Worm (Caenorhabditis elegans): ENCODE data around the gene col-173.

The col-173 gene

DNA sequence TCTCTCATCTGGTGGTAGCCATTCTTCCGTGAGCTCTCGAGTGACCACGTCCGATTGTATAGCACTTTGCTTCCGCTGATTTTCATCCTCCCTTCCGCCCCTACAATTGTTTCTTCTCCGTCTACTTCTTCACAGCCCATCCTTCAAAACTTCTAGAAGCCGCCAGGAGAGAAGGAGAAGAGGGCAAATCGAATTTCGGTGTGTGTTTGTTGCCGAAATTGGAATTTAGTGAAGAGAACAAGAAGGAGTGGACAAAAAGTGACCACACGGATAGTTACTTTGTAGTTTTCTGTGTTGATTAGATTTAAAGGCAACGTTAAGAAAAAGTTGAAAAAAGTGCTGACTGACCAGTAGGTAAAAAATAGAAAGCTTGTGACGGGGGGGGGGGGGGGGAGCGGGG lies 15.7 kb upstream of the col-173 start:
- no peak for TF ChIP-seq B0035.1 (tag; optimal IDR thresholded peaks at IDR 0.05)
- TF ChIP-seq egl-44 (GFP tag; IDR thresholded peaks at IDR 0.05) = no peak
- no peak for TF ChIP-seq him-1 (tag; optimal IDR thresholded peaks at IDR 0.05)
- no peak for TF ChIP-seq madf-6 (GFP tag; IDR thresholded peaks at IDR 0.05)
- TF ChIP-seq nfya-2 (GFP tag; IDR thresholded peaks at IDR 0.05) = no peak
- TF ChIP-seq egrh-3 (GFP tag; IDR thresholded peaks at IDR 0.05) = no peak
- no peak for TF ChIP-seq hmg-20 (GFP tag; IDR thresholded peaks at IDR 0.05)
- no peak for TF ChIP-seq lin-54 (GFP tag; optimal IDR thresholded peaks at IDR 0.05)

DNA sequence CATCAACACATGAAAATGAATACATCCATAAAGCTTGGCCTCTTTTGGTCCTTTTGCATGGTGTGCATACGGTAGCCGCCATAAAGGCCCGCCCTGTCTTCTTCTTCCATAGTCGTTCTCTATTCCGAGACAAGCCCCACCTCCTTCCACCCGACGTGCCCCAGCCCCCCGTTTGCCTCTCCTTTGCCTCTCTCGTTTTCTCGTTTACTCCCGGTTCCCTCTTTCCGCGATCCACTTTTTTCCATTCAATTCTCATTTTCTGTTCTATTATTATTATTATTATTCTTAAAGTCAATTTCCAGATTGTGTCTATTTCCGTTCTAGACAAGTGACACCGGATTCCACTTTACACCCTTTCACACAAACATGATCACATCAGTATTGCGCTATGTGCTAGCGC lies 12.0 kb upstream of the col-173 start, which contains the start of gene unc-6:
Gene unc-6, plus strand, starts transcription at position 301 of the 400 bp plus-strand sequence.
- TF ChIP-seq gei-17 (GFP tag; optimal IDR thresholded peaks at IDR 0.05) = no peak
- no peak for TF ChIP-seq F33H1.4 (GFP tag; IDR thresholded peaks at IDR 0.05)
- TF ChIP-seq nfya-2 (GFP tag; IDR thresholded peaks at IDR 0.05) = no peak
- TF ChIP-seq nhr-27 (tag; optimal IDR thresholded peaks at IDR 0.05) = no peak
- TF ChIP-seq ceh-27 (GFP tag; optimal IDR thresholded peaks at IDR 0.05) = no peak

DNA sequence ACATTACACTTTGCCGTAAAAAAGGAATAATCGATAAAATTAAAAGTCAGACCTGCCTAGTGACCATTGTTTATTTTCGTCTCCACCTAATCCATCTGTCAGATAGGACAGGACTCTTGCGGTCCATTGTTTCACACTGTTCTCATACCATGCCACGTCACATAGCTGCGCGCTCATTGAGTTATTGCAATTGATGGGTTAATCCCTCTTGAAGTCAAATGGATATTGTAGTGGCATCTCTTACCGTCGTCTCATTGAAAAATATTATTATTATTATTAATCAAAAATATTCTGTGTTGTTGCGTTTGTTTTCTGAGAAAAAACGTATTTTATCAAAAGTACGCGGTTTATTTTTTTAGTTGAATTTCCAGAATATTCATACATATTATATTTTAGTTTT lies 10.9 kb upstream of the col-173 start:
- TF ChIP-seq Y53G8AR.9 (GFP tag; conservative IDR thresholded peaks at IDR 0.05) (no peak), let-526 (GFP tag; IDR thresholded peaks at IDR 0.05) (no peak), xnd-1 (tag; optimal IDR thresholded peaks at IDR 0.05) (no peak), lin-35 (GFP tag; optimal IDR thresholded peaks at IDR 0.05) (no peak), attf-6 (GFP tag; IDR thresholded peaks at IDR 0.05) (no peak), repo-1 (tag; optimal IDR thresholded peaks at IDR 0.05) (no peak), nhr-27 (tag; optimal IDR thresholded peaks at IDR 0.05) (no peak), T26A5.8 (tag; optimal IDR thresholded peaks at IDR 0.05) (no peak), lin-26 (GFP tag; IDR thresholded peaks at IDR 0.05) (no peak), ceh-91 (GFP tag; IDR thresholded peaks at IDR 0.05) (no peak), akir-1 (GFP tag; optimal IDR thresholded peaks at IDR 0.05) (no peak), nfya-2 (GFP tag; IDR thresholded peaks at IDR 0.05) (no peak), tbx-9 (tag; optimal IDR thresholded peaks at IDR 0.05; ENCODE audit: borderline replicate concordance) (no peak), lin-40 (tag; optimal IDR thresholded peaks at IDR 0.05) (no peak), attf-3 (GFP tag; conservative IDR thresholded peaks at IDR 0.05) (no peak)

DNA sequence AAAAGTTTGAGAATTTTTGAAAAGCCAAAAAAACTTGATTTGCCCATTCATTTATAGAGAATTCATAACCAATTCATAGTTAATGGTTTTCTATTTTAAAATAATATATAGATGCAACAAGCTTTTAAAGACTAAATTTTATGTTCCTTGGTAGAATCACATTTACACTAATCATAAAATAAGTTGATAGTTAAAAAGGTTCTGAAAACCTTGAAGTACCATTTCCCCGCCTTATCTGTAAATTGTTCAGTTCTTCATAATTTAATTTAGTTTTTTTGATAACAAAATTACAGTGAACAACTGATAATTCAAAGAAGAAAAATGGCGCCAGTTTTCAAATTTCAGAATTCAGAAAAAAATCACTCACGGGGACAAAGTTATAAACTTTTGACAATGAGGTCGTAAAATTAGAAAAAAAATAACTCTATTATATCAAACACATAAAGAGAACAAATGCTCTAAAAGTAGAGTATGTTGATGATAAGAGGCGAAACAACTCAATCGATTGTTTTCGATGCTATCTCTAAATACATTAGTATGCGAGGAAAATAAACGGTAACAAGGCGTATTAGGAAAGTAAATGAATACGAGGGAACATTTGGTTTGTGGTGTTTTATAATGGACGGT lies 8.0 kb upstream of the col-173 start, which contains the start of gene F41C6.7:
Gene F41C6.7, minus strand, starts transcription at position 51 of the 627 bp plus-strand sequence.
- TF ChIP-seq nhr-80 (tag; optimal IDR thresholded peaks at IDR 0.05) (peak; percentile 40), ztf-26 (tag; optimal IDR thresholded peaks at IDR 0.05) (no peak)

- TF ChIP-seq nhr-27 (tag; optimal IDR thresholded peaks at IDR 0.05) (no peak), ztf-26 (tag; optimal IDR thresholded peaks at IDR 0.05) (no peak), aptf-3 (GFP tag; IDR thresholded peaks at IDR 0.05) (no peak), ZK185.1 (tag; optimal IDR thresholded peaks at IDR 0.05; ENCODE audit: poor library complexity, severe bottlenecking) (no peak), ceh-91 (GFP tag; IDR thresholded peaks at IDR 0.05) (no peak), atf-7 (tag; optimal IDR thresholded peaks at IDR 0.05) (no peak), madf-8 (GFP tag; conservative IDR thresholded peaks at IDR 0.05) (no peak), lin-54 (GFP tag; optimal IDR thresholded peaks at IDR 0.05) (no peak), sea-2 (GFP tag; IDR thresholded peaks at IDR 0.05) (no peak), madf-3 (GFP tag; IDR thresholded peaks at IDR 0.05) (no peak), snpc-1.3 (tag; optimal IDR thresholded peaks at IDR 0.05; ENCODE audit: insufficient read depth) (no peak), ztf-22 (GFP tag; optimal IDR thresholded peaks at IDR 0.05) (no peak), F57C9.4 (tag; optimal IDR thresholded peaks at IDR 0.05) (no peak), ama-1 (optimal IDR thresholded peaks at IDR 0.05) (no peak), ama-1 (GFP tag; optimal IDR thresholded peaks at IDR 0.05) (no peak)
Measured at ce11 chrX:6884439-6884838, 7.1 kb upstream of the col-173 start.
